Fruit fly (Drosophila melanogaster) S2 (cell line): ENCODE data around the gene Semp1.

Experiments used
- CG8478 ChIP-seq: fragments of >200 bp; optimal IDR thresholded peaks from 2 replicates; lab custom pipeline; 2018
- CTCF ChIP-seq, 2 experiments: fragments of >200 bp; optimal IDR thresholded peaks; 2 replicates each; lab custom pipeline; 2018

- no peak for TF ChIP-seq CG8478 (lab: Kevin White, UChicago)
- TF ChIP-seq CTCF (optimal IDR thresholded peaks at IDR 0.05; lab: Kevin White, UChicago): no peak
These were observed 28.5 kb upstream of the Semp1 start for dm6 chr2L:15641668-15642067.
